Fruit fly (Drosophila melanogaster) whole organism, wandering third instar larva: ENCODE results near the gene UQCR-C1.

Experiments used
- Abd-B ChIP-seq: fragments of >200 bp; optimal IDR thresholded peaks from 2 replicates; lab custom pipeline; 2017; ENCODE audit warnings: missing biosample characterization, missing genetic modification characterization
- GATAd ChIP-seq: sonication (Bioruptor generic); optimal IDR thresholded peaks from 2 replicates; lab custom pipeline; 2016; ENCODE audit warnings: missing biosample characterization, missing genetic modification characterization
- HLH106 ChIP-seq: fragments of 200-800 bp; optimal IDR thresholded peaks from 3 replicates; lab custom pipeline; 2019; ENCODE audit warnings: missing biosample characterization, mild to moderate bottlenecking, missing genetic modification characterization, moderate library complexity
- Myc ChIP-seq: fragments of >200 bp; optimal IDR thresholded peaks from 2 replicates; lab custom pipeline; 2017
- N ChIP-seq: fragments of >200 bp; optimal IDR thresholded peaks from 2 replicates; lab custom pipeline; 2018; ENCODE audit warnings: missing biosample characterization, missing external identifiers, missing genetic modification characterization
- OdsH ChIP-seq: fragments of 200-800 bp; sonication (Bioruptor generic); optimal IDR thresholded peaks from 2 replicates; lab custom pipeline; 2016; ENCODE audit warnings: missing biosample characterization, mild to moderate bottlenecking, missing genetic modification characterization
- Rel ChIP-seq, 2 experiments: fragments of 200-800 bp; sonication (Bioruptor generic) in 1 of 2; optimal IDR thresholded peaks; 2 replicates in 1 of 2; 3 replicates in 1 of 2; lab custom pipeline; 2016 to 2019; ENCODE audit warnings: mild to moderate bottlenecking in 2 of 2, missing biosample characterization in 2 of 2, missing genetic modification characterization in 2 of 2, moderate library complexity in 1 of 2
- ey ChIP-seq: fragments of 200-800 bp; sonication (Bioruptor generic); optimal IDR thresholded peaks from 2 replicates; lab custom pipeline; 2016; ENCODE audit warnings: missing biosample characterization, missing genetic modification characterization
- foxo ChIP-seq, 2 experiments: fragments of 200-800 bp; sonication (Bioruptor generic); optimal IDR thresholded peaks; 2 replicates in 1 of 2; 3 replicates in 1 of 2; lab custom pipeline; 2016 to 2017; ENCODE audit warnings: missing biosample characterization in 2 of 2, missing genetic modification characterization in 2 of 2
- lola ChIP-seq: fragments of >200 bp; optimal IDR thresholded peaks from 2 replicates; lab custom pipeline; 2017; ENCODE audit warnings: missing biosample characterization, missing genetic modification characterization
- pan ChIP-seq: fragments of >200 bp; optimal IDR thresholded peaks from 2 replicates; lab custom pipeline; 2017
- psq ChIP-seq: fragments of 200-800 bp; sonication (Bioruptor generic); optimal IDR thresholded peaks from 3 replicates; lab custom pipeline; 2017; ENCODE audit warnings: missing biosample characterization, mild to moderate bottlenecking, missing genetic modification characterization, moderate library complexity
- rgr ChIP-seq: fragments of 200-800 bp; sonication (Bioruptor generic); optimal IDR thresholded peaks from 3 replicates; lab custom pipeline; 2016; ENCODE audit warnings: missing biosample characterization, mild to moderate bottlenecking, missing genetic modification characterization
- tai ChIP-seq: sonication (Bioruptor generic); optimal IDR thresholded peaks from 2 replicates; lab custom pipeline; 2016; ENCODE audit warnings: missing biosample characterization, missing genetic modification characterization

dm6 chr3R:14900177-14900576 lies 10.1 kb downstream of the UQCR-C1 start, which contains the start of gene VhaPPA1-2:
- TF ChIP-seq psq (GFP tag; lab: Kevin White, UChicago) (no peak), Abd-B (no peak), GATAd (GFP tag; lab: Kevin White, UChicago) (no peak), N (no peak), ey (GFP tag; lab: Kevin White, UChicago) (no peak), HLH106 (no peak), foxo (GFP tag; optimal IDR thresholded peaks at IDR 0.05; lab: Kevin White, UChicago) (no peak), Rel (GFP tag; optimal IDR thresholded peaks at IDR 0.05; lab: Kevin White, UChicago) (no peak), Rel (tag; optimal IDR thresholded peaks at IDR 0.05; lab: Kevin White, UChicago) (no peak), Myc (lab: Kevin White, UChicago) (no peak), OdsH (GFP tag; lab: Kevin White, UChicago) (no peak), lola (GFP tag; lab: Kevin White, UChicago) (no peak), pan (lab: Kevin White, UChicago) (no peak), rgr (no peak), tai (no peak)
